Fruit fly (Drosophila melanogaster): ENCODE results near the gene CG3982.

CG3982 gene

DNA sequence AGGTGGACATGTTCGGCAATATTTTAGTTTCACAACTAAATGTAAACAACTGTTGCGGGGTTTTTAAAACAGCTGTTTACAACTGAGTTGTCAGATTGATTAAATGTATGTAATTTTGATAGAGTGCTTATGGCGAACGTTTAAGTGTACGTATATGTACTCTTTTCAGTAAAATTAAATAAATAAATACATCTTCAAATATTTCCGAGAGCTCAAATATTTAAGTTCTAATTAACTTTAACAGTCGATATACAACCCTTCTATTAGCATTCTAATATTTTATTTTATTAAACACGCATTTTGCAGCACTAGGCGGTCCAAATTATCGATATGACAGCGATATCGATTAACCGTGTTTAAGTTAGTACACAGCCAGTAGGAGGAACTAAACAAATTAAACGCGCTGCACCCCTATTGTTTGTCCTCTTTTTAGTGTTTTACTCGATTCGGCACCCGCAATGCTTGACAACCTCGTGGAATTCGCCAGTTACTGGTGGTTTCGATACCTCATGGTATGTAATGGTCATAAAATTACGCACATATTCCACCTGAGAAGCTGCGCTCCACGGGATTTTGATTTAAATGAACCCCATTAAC, 34.4 kb upstream of the CG3982 start, which contains the start of the genes CG3448 and ghi (continued):
- TF ChIP-seq D19A (tag; optimal IDR thresholded peaks at IDR 0.05) (peak; percentile 45), her (GFP tag; optimal IDR thresholded peaks at IDR 0.05) (no peak), Nf-YB (GFP tag; optimal IDR thresholded peaks at IDR 0.05) (no peak), CG13775 (GFP tag; optimal IDR thresholded peaks at IDR 0.05) (peak; percentile 18), CG14441 (GFP tag; IDR thresholded peaks at IDR 0.05) (peak; percentile 40; the same call in 1 of the 2 replicates), CG4617 (GFP tag; optimal IDR thresholded peaks at IDR 0.05; ENCODE audit: borderline replicate concordance) (peak; percentile 50), CG2129 (GFP tag; IDR thresholded peaks at IDR 0.05; ENCODE audit: partially characterized antibody) (0 out of 2 replicates have a peak, but pooled peaks have one; percentile 29), CG4820 (GFP tag; optimal IDR thresholded peaks at IDR 0.05) (peak; percentile 58), phol (tag; optimal IDR thresholded peaks at IDR 0.05) (peak; percentile 87), ATbp (GFP tag; optimal IDR thresholded peaks at IDR 0.05) (no peak), ap (GFP tag; IDR thresholded peaks at IDR 0.05) (no peak), CG14050 (GFP tag; IDR thresholded peaks at IDR 0.05) (no peak), Spps (tag; optimal IDR thresholded peaks at IDR 0.05) (peak; percentile 54), Hr51 (GFP tag; optimal IDR thresholded peaks at IDR 0.05) (peak in 1 of 2 experiments; percentile 47), CG32772 (GFP tag; IDR thresholded peaks at IDR 0.05) (no peak), CG12071 (GFP tag; optimal IDR thresholded peaks at IDR 0.05) (no peak), CG2712 (tag; optimal IDR thresholded peaks at IDR 0.05) (peak; percentile 72), CG2116 (GFP tag; optimal IDR thresholded peaks at IDR 0.05) (peak; percentile 94), HLHmδ (GFP tag; optimal IDR thresholded peaks at IDR 0.05) (no peak), Chrac-16 (GFP tag; optimal IDR thresholded peaks at IDR 0.05) (no peak), mam (GFP tag; optimal IDR thresholded peaks at IDR 0.05) (peak; percentile 59), CG42726 (GFP tag; IDR thresholded peaks at IDR 0.05; ENCODE audit: partially characterized antibody) (no peak), CG8478 (optimal IDR thresholded peaks at IDR 0.05) (no peak), p53 (GFP tag; optimal IDR thresholded peaks at IDR 0.05) (no peak), CG12769 (tag; optimal IDR thresholded peaks at IDR 0.05) (peak; percentile 8), Ada2b (GFP tag; IDR thresholded peaks at IDR 0.05) (peak; percentile 54; the same call in 1 of the 2 replicates), CG4730 (GFP tag; IDR thresholded peaks at IDR 0.05) (0 out of 2 replicates have a peak, but pooled peaks have one; percentile 41), sens (GFP tag) (peak; percentile 93), sisA (GFP tag; IDR thresholded peaks at IDR 0.05) (peak; percentile 58), CG2202 (tag; optimal IDR thresholded peaks at IDR 0.05) (no peak), gro (GFP tag; optimal IDR thresholded peaks at IDR 0.05) (peak; percentile 41), Dbx (GFP tag; IDR thresholded peaks at IDR 0.05) (peak; percentile 78), gce (GFP tag; IDR thresholded peaks at IDR 0.05) (no peak), fd3F (GFP tag; optimal IDR thresholded peaks at IDR 0.05) (no peak), luna (GFP tag; optimal IDR thresholded peaks at IDR 0.05) (no peak), Oaz (GFP tag; IDR thresholded peaks at IDR 0.05) (no peak), CG7556 (GFP tag; optimal IDR thresholded peaks at IDR 0.05) (peak; percentile 62), Rfx (GFP tag; IDR thresholded peaks at IDR 0.05) (peak; percentile 64), Nf-YA (GFP tag; IDR thresholded peaks at IDR 0.05) (no peak), rib (GFP tag; IDR thresholded peaks at IDR 0.05) (no peak), CG14965 (GFP tag; optimal IDR thresholded peaks at IDR 0.05; ENCODE audit: borderline replicate concordance) (no peak), B-H2 (GFP tag; optimal IDR thresholded peaks at IDR 0.05) (peak; percentile 45), Dp (GFP tag; optimal IDR thresholded peaks at IDR 0.05) (peak; percentile 61), CG5953 (GFP tag; IDR thresholded peaks at IDR 0.05) (no peak), CG6791 (GFP tag; IDR thresholded peaks at IDR 0.05; ENCODE audit: partially characterized antibody) (peak; percentile 75; the same call in 2 of the 3 replicates), caup (GFP tag; optimal IDR thresholded peaks at IDR 0.05; ENCODE audit: severe bottlenecking) (peak; percentile 33), gcm2 (GFP tag; optimal IDR thresholded peaks at IDR 0.05) (no peak), B-H1 (GFP tag; IDR thresholded peaks at IDR 0.05) (peak; percentile 13; the same call in 1 of the 3 replicates), sc (optimal IDR thresholded peaks at IDR 0.05) (no peak), sc (GFP tag; optimal IDR thresholded peaks at IDR 0.05) (no peak)

All from whole organism, embryonic.